Worm (Caenorhabditis elegans) whole organism, L4/young adult: ENCODE measurements around the gene F54B11.4.

Source experiments
- dao-5 ChIP-seq: sonication (generic microtip); optimal IDR thresholded peaks from 2 replicates; lab custom pipeline; 2016; ENCODE audit warnings: missing genotype, missing genetic modification characterization, moderate library complexity, missing compliant biosample characterization
- him-1 ChIP-seq: sonication (generic microtip); optimal IDR thresholded peaks from 2 replicates; lab custom pipeline; 2016; ENCODE audit warnings: missing genotype, missing genetic modification reagents, missing genetic modification characterization, missing compliant biosample characterization

ce11 chrX:13544544-13545021 lies 47.9 kb upstream of the F54B11.4 start:
- TF ChIP-seq him-1 (tag; lab: Kevin White, UChicago) (no peak), dao-5 (tag; lab: Kevin White, UChicago) (no peak)
